Worm (Caenorhabditis elegans) whole organism, L1 larva: ENCODE measurements around the gene T02G5.3.

Experiments
- C04F5.9 ChIP-seq: sonication (generic microtip); optimal IDR thresholded peaks from 2 replicates; lab custom pipeline; 2016; ENCODE audit warnings: missing genetic modification characterization, missing compliant biosample characterization
- F16B12.6 ChIP-seq: fragments of 150-350 bp; optimal IDR thresholded peaks from 2 replicates; lab custom pipeline; 2014; ENCODE audit warnings: missing biosample characterization, missing genetic modification characterization
- Y116A8C.19 ChIP-seq: sonication (generic microtip); optimal IDR thresholded peaks from 2 replicates; lab custom pipeline; 2016; ENCODE audit warnings: missing compliant biosample characterization, missing genetic modification characterization, borderline replicate concordance
- aha-1 ChIP-seq: fragments of 150-350 bp; optimal IDR thresholded peaks from 2 replicates; lab custom pipeline; 2014; ENCODE audit warnings: missing biosample characterization, missing genetic modification characterization
- blmp-1 ChIP-seq: fragments of 150-350 bp; optimal IDR thresholded peaks from 2 replicates; lab custom pipeline; 2014; ENCODE audit warnings: missing biosample characterization, missing genetic modification characterization
- ceh-63 ChIP-seq: fragments of 200-800 bp; sonication (Bioruptor generic); optimal IDR thresholded peaks from 2 replicates; lab custom pipeline; 2018; ENCODE audit warnings: mild to moderate bottlenecking, missing genetic modification characterization, missing compliant biosample characterization
- ceh-8 ChIP-seq: fragments of 200-800 bp; sonication (Bioruptor generic); optimal IDR thresholded peaks from 2 replicates; lab custom pipeline; 2018; ENCODE audit warnings: mild to moderate bottlenecking, missing genetic modification characterization, moderate library complexity, missing compliant biosample characterization
- ceh-88 ChIP-seq: fragments of 200-800 bp; sonication (Bioruptor generic); IDR thresholded peaks from 2 replicates; pipeline ENCODE4 v1.3.6; 2022; ENCODE audit warnings: missing genetic modification characterization, missing compliant biosample characterization
- ceh-90 ChIP-seq: sonication (generic microtip); optimal IDR thresholded peaks from 2 replicates; lab custom pipeline; 2016; ENCODE audit warnings: missing genetic modification characterization, missing compliant biosample characterization
- ces-1 ChIP-seq: fragments of 150-350 bp; optimal IDR thresholded peaks from 2 replicates; lab custom pipeline; 2014; ENCODE audit warnings: missing biosample characterization, missing genetic modification reagents, missing genetic modification characterization
- efl-1 ChIP-seq, 4 experiments: fragments of 150-350 bp; optimal IDR thresholded peaks in 3 of 4; peaks in 1 of 4; 1 replicate in 1 of 4; 2 replicates in 3 of 4; lab custom pipeline; 2014; ENCODE audit warnings: missing biosample characterization in 2 of 4, missing genetic modification characterization in 2 of 4, missing genetic modification reagents in 2 of 4
- egl-13 ChIP-seq: sonication (generic microtip); optimal IDR thresholded peaks from 2 replicates; lab custom pipeline; 2016; ENCODE audit warnings: missing genotype, missing genetic modification reagents, missing genetic modification characterization, missing compliant biosample characterization
- fkh-10 ChIP-seq: sonication (generic microtip); optimal IDR thresholded peaks from 2 replicates; lab custom pipeline; 2017; ENCODE audit warnings: missing biosample characterization, missing genetic modification reagents, missing genetic modification characterization
- grh-1 ChIP-seq: fragments of 200-800 bp; sonication (Bioruptor generic); IDR thresholded peaks from 2 replicates; pipeline ENCODE4 v1.3.6; 2022; ENCODE audit warnings: missing genetic modification reagents, missing genetic modification characterization, missing compliant biosample characterization
- hlh-4 ChIP-seq: sonication (generic microtip); optimal IDR thresholded peaks from 2 replicates; lab custom pipeline; 2016; ENCODE audit warnings: mild to moderate bottlenecking, missing genetic modification characterization, missing compliant biosample characterization
- hpl-2 ChIP-seq: fragments of 150-350 bp; optimal IDR thresholded peaks from 2 replicates; lab custom pipeline; 2014; ENCODE audit warnings: missing biosample characterization, missing genetic modification reagents, missing genetic modification characterization
- irx-1 ChIP-seq: sonication (generic microtip); optimal IDR thresholded peaks from 2 replicates; lab custom pipeline; 2016; ENCODE audit warnings: missing genetic modification characterization, missing compliant biosample characterization
- isw-1 ChIP-seq: fragments of 200-800 bp; sonication (Bioruptor generic); IDR thresholded peaks from 2 replicates; pipeline ENCODE4 v1.3.6; 2022; ENCODE audit warnings: missing genetic modification characterization, missing compliant biosample characterization
- jun-1 ChIP-seq: fragments of 150-350 bp; optimal IDR thresholded peaks from 2 replicates; lab custom pipeline; 2014; ENCODE audit warnings: missing biosample characterization, missing genetic modification reagents, missing genetic modification characterization
- lin-14 ChIP-seq: fragments of 200-800 bp; sonication (Bioruptor generic); optimal IDR thresholded peaks from 2 replicates; lab custom pipeline; 2018; ENCODE audit warnings: mild to moderate bottlenecking, missing genetic modification characterization, moderate library complexity, missing compliant biosample characterization
- lin-15B ChIP-seq: fragments of 150-350 bp; sonication (generic microtip); optimal IDR thresholded peaks from 3 replicates; lab custom pipeline; 2014; ENCODE audit warnings: missing biosample characterization, missing genetic modification characterization
- lin-35 ChIP-seq, 2 experiments: fragments of 150-350 bp; optimal IDR thresholded peaks; 2 replicates each; lab custom pipeline; 2014; ENCODE audit warnings: missing biosample characterization in 2 of 2, missing genetic modification characterization in 2 of 2, missing genetic modification reagents in 2 of 2
- lin-39 ChIP-seq: fragments of 150-350 bp; optimal IDR thresholded peaks from 2 replicates; lab custom pipeline; 2014; ENCODE audit warnings: missing biosample characterization, missing genetic modification reagents, missing genetic modification characterization
- lir-3 ChIP-seq: sonication (generic microtip); optimal IDR thresholded peaks from 2 replicates; lab custom pipeline; 2016; ENCODE audit warnings: mild to moderate bottlenecking, missing genetic modification characterization, moderate library complexity, missing compliant biosample characterization; ENCODE audit not compliant: poor library complexity
- lsy-2 ChIP-seq, 2 experiments: fragments of 150-350 bp; optimal IDR thresholded peaks; 2 replicates each; lab custom pipeline; 2014; ENCODE audit warnings: missing biosample characterization in 2 of 2, missing genetic modification characterization in 2 of 2
- mab-9 ChIP-seq: fragments of 200-800 bp; sonication (Bioruptor generic); IDR thresholded peaks from 2 replicates; pipeline ENCODE4 v1.3.6; 2022; ENCODE audit warnings: missing genetic modification reagents, missing genetic modification characterization, missing compliant biosample characterization
- mdl-1 ChIP-seq, 2 experiments: fragments of 150-350 bp; optimal IDR thresholded peaks; 2 replicates each; lab custom pipeline; 2014 to 2017; ENCODE audit warnings: missing biosample characterization in 2 of 2, missing genetic modification characterization in 2 of 2, inconsistent platforms in 1 of 2
- nhr-19 ChIP-seq: fragments of 200-800 bp; sonication (Bioruptor generic); conservative IDR thresholded peaks from 2 replicates; pipeline ENCODE4 v1.3.6; 2022; ENCODE audit warnings: missing genetic modification characterization, missing compliant biosample characterization
- nhr-20 ChIP-seq: sonication (generic microtip); optimal IDR thresholded peaks from 2 replicates; lab custom pipeline; 2016; ENCODE audit warnings: mild to moderate bottlenecking, missing genetic modification characterization, missing compliant biosample characterization
- nhr-47 ChIP-seq: sonication (generic microtip); optimal IDR thresholded peaks from 2 replicates; lab custom pipeline; 2016; ENCODE audit warnings: mild to moderate bottlenecking, missing genetic modification characterization, moderate library complexity, missing compliant biosample characterization
- nhr-71 ChIP-seq: sonication (generic microtip); optimal IDR thresholded peaks from 2 replicates; lab custom pipeline; 2016; ENCODE audit warnings: mild to moderate bottlenecking, missing genetic modification characterization, moderate library complexity, missing compliant biosample characterization
- nhr-76 ChIP-seq: sonication (generic microtip); optimal IDR thresholded peaks from 2 replicates; lab custom pipeline; 2017; ENCODE audit warnings: missing biosample characterization, missing genetic modification characterization
- nhr-77 ChIP-seq: fragments of 150-350 bp; optimal IDR thresholded peaks from 2 replicates; lab custom pipeline; 2014; ENCODE audit warnings: missing biosample characterization, missing genetic modification characterization
- nhr-85 ChIP-seq: sonication (generic microtip); peaks from one replicate; lab custom pipeline; 2016; ENCODE audit warnings: missing genetic modification characterization, inconsistent platforms, missing compliant biosample characterization
- nhr-90 ChIP-seq: sonication (generic microtip); optimal IDR thresholded peaks from 2 replicates; lab custom pipeline; 2016; ENCODE audit warnings: mild to moderate bottlenecking, missing genetic modification characterization, missing compliant biosample characterization; ENCODE audit not compliant: poor library complexity
- pqm-1 ChIP-seq: sonication (generic microtip); optimal IDR thresholded peaks from 3 replicates; lab custom pipeline; 2017; ENCODE audit warnings: missing biosample characterization, missing genetic modification characterization
- rnt-1 ChIP-seq: sonication (generic microtip); optimal IDR thresholded peaks from 2 replicates; lab custom pipeline; 2016; ENCODE audit warnings: mild to moderate bottlenecking, missing genetic modification characterization, moderate library complexity, missing compliant biosample characterization
- skn-1 ChIP-seq: fragments of 150-350 bp; optimal IDR thresholded peaks from 2 replicates; lab custom pipeline; 2014; ENCODE audit warnings: missing biosample characterization, missing genetic modification characterization
- snu-23 ChIP-seq: sonication (generic microtip); optimal IDR thresholded peaks from 2 replicates; lab custom pipeline; 2016; ENCODE audit warnings: missing genetic modification characterization, missing compliant biosample characterization
- sptf-1 ChIP-seq: fragments of 150-350 bp; optimal IDR thresholded peaks from 2 replicates; lab custom pipeline; 2014; ENCODE audit warnings: missing biosample characterization, missing genetic modification characterization
- sup-37 ChIP-seq: fragments of 200-800 bp; sonication (Bioruptor generic); optimal IDR thresholded peaks from 2 replicates; lab custom pipeline; 2018; ENCODE audit warnings: mild to moderate bottlenecking, missing genetic modification characterization, missing compliant biosample characterization
- swsn-7 ChIP-seq: sonication (generic microtip); optimal IDR thresholded peaks from 2 replicates; lab custom pipeline; 2016; ENCODE audit warnings: missing genetic modification characterization, missing compliant biosample characterization
- tbx-2 ChIP-seq: sonication (generic microtip); optimal IDR thresholded peaks from 2 replicates; lab custom pipeline; 2016; ENCODE audit warnings: missing genetic modification characterization, missing compliant biosample characterization
- tlp-1 ChIP-seq: fragments of 150-350 bp; optimal IDR thresholded peaks from 2 replicates; lab custom pipeline; 2014; ENCODE audit warnings: missing biosample characterization, missing genetic modification characterization
- unc-62 ChIP-seq: fragments of 150-350 bp; optimal IDR thresholded peaks from 2 replicates; lab custom pipeline; 2014; ENCODE audit warnings: missing biosample characterization, missing genetic modification reagents, missing genetic modification characterization
- unc-86 ChIP-seq: sonication (generic microtip); optimal IDR thresholded peaks from 2 replicates; lab custom pipeline; 2016; ENCODE audit warnings: missing genetic modification characterization, missing compliant biosample characterization
- zag-1 ChIP-seq: fragments of 150-350 bp; optimal IDR thresholded peaks from 2 replicates; lab custom pipeline; 2014; ENCODE audit warnings: missing biosample characterization, missing genetic modification characterization

T02G5.3 gene

ce11 chrII:7093339-7093821, at the start of gene T02G5.3:
T02G5.3 (plus strand) TSS chrII:7093389.
- no peak for TF ChIP-seq pqm-1 (tag; lab: Kevin White, UChicago)
- TF ChIP-seq nhr-85 (tag; lab: Kevin White, UChicago): peak; percentile 60

ce11 chrII:7049470-7049869, 43.7 kb upstream of the T02G5.3 start:
- TF ChIP-seq efl-1 (optimal IDR thresholded peaks at IDR 0.05; lab: Kevin White, UChicago) (no peak), efl-1 (GFP tag; optimal IDR thresholded peaks at IDR 0.05 in 1 of 2; lab: Kevin White, UChicago) (peak in 1 of 2 experiments; percentile 59), blmp-1 (tag; lab: Kevin White, UChicago) (no peak)

DNA sequence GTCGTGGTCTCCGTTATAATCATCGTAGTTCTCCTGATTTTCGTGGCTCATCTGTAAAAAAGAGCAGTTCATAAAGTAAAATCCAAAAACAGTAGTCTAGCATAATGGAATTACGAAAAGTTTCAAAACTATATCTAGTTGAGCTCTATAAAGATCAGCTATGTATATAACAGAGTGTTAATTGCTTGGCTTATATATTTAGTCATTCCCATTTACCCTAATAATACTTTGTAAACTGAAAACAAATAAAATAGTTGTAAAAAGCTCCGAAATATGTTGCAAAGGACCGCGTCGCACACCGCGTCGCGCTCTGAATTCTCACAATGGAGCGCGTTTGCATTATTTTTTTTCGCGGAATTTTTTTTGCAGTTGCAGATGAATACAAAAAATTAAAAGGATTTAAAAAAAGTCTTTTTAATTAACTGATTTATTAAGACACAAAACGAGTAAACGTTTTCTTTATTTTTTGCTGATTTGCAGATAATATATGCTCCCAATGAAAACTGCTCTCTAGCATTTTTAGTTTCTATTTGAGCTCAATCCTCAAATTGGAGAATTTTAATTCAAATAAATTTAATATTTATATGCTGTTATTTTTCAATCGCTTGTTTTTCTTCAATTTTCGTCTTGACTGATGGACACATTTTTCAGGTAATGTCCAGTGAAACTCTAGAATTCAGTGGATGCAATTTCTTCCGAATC, 43.0 kb upstream of the T02G5.3 start, which contains the start of the genes tcer-1 and ZK1127.5:
Gene tcer-1 (minus strand): TSS at position 51 of the 702 bp plus-strand sequence.
Gene ZK1127.5 (plus strand): TSS at position 652 of the 702 bp plus-strand sequence.
- TF ChIP-seq zag-1 (tag; lab: Kevin White, UChicago) (no peak), egl-13 (tag; lab: Kevin White, UChicago) (no peak), ceh-8 (GFP tag; lab: Kevin White, UChicago) (no peak), lir-3 (tag; lab: Kevin White, UChicago) (no peak), fkh-10 (GFP tag; lab: Kevin White, UChicago) (no peak), lin-14 (GFP tag; lab: Kevin White, UChicago) (peak; percentile 55), ceh-88 (GFP tag; lab: Robert Waterston, UW) (no peak), unc-62 (GFP tag; lab: Kevin White, UChicago) (no peak), tbx-2 (tag; lab: Kevin White, UChicago) (peak; percentile 40), mdl-1 (tag; optimal IDR thresholded peaks at IDR 0.05; lab: Kevin White, UChicago) (no peak), lin-39 (tag; lab: Kevin White, UChicago) (no peak), unc-86 (tag; lab: Kevin White, UChicago) (no peak), sptf-1 (no peak), swsn-7 (tag; lab: Kevin White, UChicago) (peak; percentile 54), Y116A8C.19 (tag; lab: Kevin White, UChicago) (no peak), tlp-1 (tag; lab: Kevin White, UChicago) (no peak), irx-1 (tag; lab: Kevin White, UChicago) (no peak), sup-37 (no peak), jun-1 (tag; lab: Kevin White, UChicago) (no peak), ceh-90 (tag; lab: Kevin White, UChicago) (no peak), lin-35 (GFP tag; optimal IDR thresholded peaks at IDR 0.05; lab: Kevin White, UChicago) (peak; percentile 58 to 82), snu-23 (GFP tag; lab: Kevin White, UChicago) (peak; percentile 63), rnt-1 (tag; lab: Kevin White, UChicago) (peak; percentile 44), blmp-1 (tag; lab: Kevin White, UChicago) (peak; percentile 57), nhr-76 (tag; lab: Kevin White, UChicago) (no peak), nhr-77 (no peak), hpl-2 (no peak), aha-1 (tag; lab: Kevin White, UChicago) (no peak), lin-15B (tag; lab: Kevin White, UChicago) (peak; percentile 73), ceh-63 (GFP tag; lab: Kevin White, UChicago) (no peak), hlh-4 (tag; lab: Kevin White, UChicago) (no peak), nhr-19 (peak; percentile 24; the same call in 1 of the 2 replicates), F16B12.6 (tag; lab: Kevin White, UChicago) (peak; percentile 27), nhr-20 (tag; lab: Kevin White, UChicago) (peak; percentile 58), ces-1 (GFP tag; lab: Kevin White, UChicago) (no peak), nhr-85 (tag; lab: Kevin White, UChicago) (peak; percentile 31), skn-1 (tag; lab: Kevin White, UChicago) (peak; percentile 43), mab-9 (no peak), nhr-71 (tag; lab: Kevin White, UChicago) (peak; percentile 50), C04F5.9 (tag; lab: Kevin White, UChicago) (no peak), nhr-90 (tag; lab: Kevin White, UChicago) (peak; percentile 23), lsy-2 (tag; optimal IDR thresholded peaks at IDR 0.05; lab: Kevin White, UChicago) (peak; percentile 60 to 83), grh-1 (GFP tag; lab: Robert Waterston, UW) (no peak), nhr-47 (tag; lab: Kevin White, UChicago) (peak; percentile 56), isw-1 (GFP tag; lab: Robert Waterston, UW) (no peak)
